Worm (Caenorhabditis elegans): ENCODE measurements around the gene pqn-13.

DNA sequence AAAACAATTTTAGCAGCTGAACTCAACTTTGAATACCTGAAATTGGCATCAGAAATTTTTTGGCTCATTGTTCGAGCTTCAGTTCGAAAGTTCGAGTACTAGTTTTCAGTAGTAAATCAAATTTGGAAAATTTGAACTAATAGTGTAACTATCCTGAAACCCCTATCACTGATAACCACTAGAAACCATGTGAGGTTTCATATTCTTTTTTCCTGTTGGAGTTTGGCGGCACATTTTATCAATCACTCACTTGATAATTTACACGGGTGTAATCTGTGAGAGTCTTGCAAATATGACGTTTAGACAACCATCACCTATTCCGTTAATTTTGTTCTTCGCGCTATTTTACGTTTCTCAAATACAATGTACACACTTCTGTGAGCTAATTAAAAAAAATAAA is 28.6 kb downstream of the pqn-13 start, which contains the start of gene C14C11.4:
- TF ChIP-seq nhr-28 (tag; optimal IDR thresholded peaks at IDR 0.05) (peak; percentile 75), snpc-4 (tag; optimal IDR thresholded peaks at IDR 0.05) (no peak), hlh-11 (tag; optimal IDR thresholded peaks at IDR 0.05) (peak; percentile 38)
